Fruit fly (Drosophila melanogaster): ENCODE data around the gene Prx4.

Gene Prx4

dm6 chr3L:3077568-3078107 lies 35.5 kb downstream of the Prx4 start (continued):
- TF ChIP-seq CG8632 (GFP tag; optimal IDR thresholded peaks at IDR 0.05) (peak; percentile 62), CG9139 (GFP tag; optimal IDR thresholded peaks at IDR 0.05) (peak; percentile 7), CG11294 (GFP tag; IDR thresholded peaks at IDR 0.05) (0 out of 2 replicates have a peak, but pooled peaks have one; percentile 9), dsx (GFP tag; optimal IDR thresholded peaks at IDR 0.05; ENCODE audit: poor library complexity, severe bottlenecking) (peak; percentile 68), topi (GFP tag; optimal IDR thresholded peaks at IDR 0.05) (peak; percentile 6), CG11902 (GFP tag; optimal IDR thresholded peaks at IDR 0.05) (peak; percentile 8), CG34406 (GFP tag; optimal IDR thresholded peaks at IDR 0.05) (peak; percentile 62), Eip75B (GFP tag; optimal IDR thresholded peaks at IDR 0.05) (peak; percentile 46), dac (GFP tag; optimal IDR thresholded peaks at IDR 0.05) (peak; percentile 1), OdsH (GFP tag; optimal IDR thresholded peaks at IDR 0.05) (peak; percentile 38), Sox15 (GFP tag; optimal IDR thresholded peaks at IDR 0.05) (no peak), CG3032 (tag; optimal IDR thresholded peaks at IDR 0.05) (peak; percentile 32), Eip93F (GFP tag; optimal IDR thresholded peaks at IDR 0.05) (peak; percentile 62), Ets96B (tag; optimal IDR thresholded peaks at IDR 0.05) (peak; percentile 31), CG10631 (GFP tag; optimal IDR thresholded peaks at IDR 0.05) (peak; percentile 12), CG6163 (GFP tag; IDR thresholded peaks at IDR 0.05) (peak; percentile 86), Sox14 (GFP tag; optimal IDR thresholded peaks at IDR 0.05) (peak; percentile 54), achi (GFP tag; optimal IDR thresholded peaks at IDR 0.05) (peak; percentile 69), cyc (GFP tag; optimal IDR thresholded peaks at IDR 0.05) (peak; percentile 23), CG7368 (GFP tag; optimal IDR thresholded peaks at IDR 0.05) (peak; percentile 26), spab (GFP tag; optimal IDR thresholded peaks at IDR 0.05) (no peak), Lpt (GFP tag; optimal IDR thresholded peaks at IDR 0.05) (peak; percentile 80), Smox (GFP tag; optimal IDR thresholded peaks at IDR 0.05) (peak; percentile 29), CG6854 (GFP tag; optimal IDR thresholded peaks at IDR 0.05) (peak; percentile 73), fkh (GFP tag; optimal IDR thresholded peaks at IDR 0.05) (peak; percentile 62), Met (GFP tag; optimal IDR thresholded peaks at IDR 0.05) (peak; percentile 72), net (GFP tag; optimal IDR thresholded peaks at IDR 0.05) (peak; percentile 81)

- TF ChIP-seq CG6808 (GFP tag; optimal IDR thresholded peaks at IDR 0.05), result peak; percentile 54
- TF ChIP-seq achi (GFP tag; optimal IDR thresholded peaks at IDR 0.05), result peak; percentile 29
- peak; percentile 38 for TF ChIP-seq Ets21C (GFP tag; optimal IDR thresholded peaks at IDR 0.05)
- peak; percentile 9 for TF ChIP-seq CG6854 (GFP tag; optimal IDR thresholded peaks at IDR 0.05)
- peak; percentile 60 for TF ChIP-seq Smox (GFP tag; optimal IDR thresholded peaks at IDR 0.05)
- TF ChIP-seq Sox14 (GFP tag; optimal IDR thresholded peaks at IDR 0.05), result peak; percentile 45
- TF ChIP-seq CG6792 (GFP tag; optimal IDR thresholded peaks at IDR 0.05), result peak; percentile 28
- peak; percentile 63 for TF ChIP-seq CG34406 (GFP tag; optimal IDR thresholded peaks at IDR 0.05)
- TF ChIP-seq salr (GFP tag; optimal IDR thresholded peaks at IDR 0.05), result no peak
- TF ChIP-seq Gug (GFP tag; IDR thresholded peaks at IDR 0.05), result 0 out of 2 replicates have a peak, but pooled peaks have one; percentile 14
- TF ChIP-seq dsx (GFP tag; optimal IDR thresholded peaks at IDR 0.05; ENCODE audit: poor library complexity, severe bottlenecking), result peak; percentile 11
- no peak for TF ChIP-seq Hr38 (GFP tag; optimal IDR thresholded peaks at IDR 0.05)
- TF ChIP-seq CG32006 (GFP tag; optimal IDR thresholded peaks at IDR 0.05), result peak; percentile 64
- no peak for TF ChIP-seq CG8319 (GFP tag; optimal IDR thresholded peaks at IDR 0.05)
- TF ChIP-seq CG1621 (tag; optimal IDR thresholded peaks at IDR 0.05), result no peak
- no peak for TF ChIP-seq Lpt (GFP tag; optimal IDR thresholded peaks at IDR 0.05)
- TF ChIP-seq Met (GFP tag; optimal IDR thresholded peaks at IDR 0.05), result peak; percentile 68
- TF ChIP-seq CG11294 (GFP tag; IDR thresholded peaks at IDR 0.05), result no peak
- TF ChIP-seq eg (GFP tag; IDR thresholded peaks at IDR 0.05), result no peak
- TF ChIP-seq CG6276 (GFP tag; optimal IDR thresholded peaks at IDR 0.05), result peak; percentile 43
- peak; percentile 34 for TF ChIP-seq CG11902 (GFP tag; optimal IDR thresholded peaks at IDR 0.05)
- no peak for TF ChIP-seq CG16779 (tag; optimal IDR thresholded peaks at IDR 0.05)
- TF ChIP-seq CG15336 (GFP tag; IDR thresholded peaks at IDR 0.05), result no peak; the same call in 1 of the 2 replicates
- TF ChIP-seq CG3032 (tag; optimal IDR thresholded peaks at IDR 0.05), result peak; percentile 3
- TF ChIP-seq Hr39 (GFP tag; optimal IDR thresholded peaks at IDR 0.05), result peak; percentile 69
- peak; percentile 18 for TF ChIP-seq CG7368 (GFP tag; optimal IDR thresholded peaks at IDR 0.05)
- peak; percentile 35 for TF ChIP-seq CG8632 (GFP tag; optimal IDR thresholded peaks at IDR 0.05)
- TF ChIP-seq CG8119 (GFP tag; IDR thresholded peaks at IDR 0.05), result no peak
- TF ChIP-seq vri (GFP tag; optimal IDR thresholded peaks at IDR 0.05), result no peak
- peak; percentile 87 for TF ChIP-seq Eip78C (GFP tag)
- TF ChIP-seq Sox102F (GFP tag; optimal IDR thresholded peaks at IDR 0.05), result peak; percentile 66
- peak; percentile 50 for TF ChIP-seq Blimp-1 (GFP tag; optimal IDR thresholded peaks at IDR 0.05)
- TF ChIP-seq net (GFP tag; optimal IDR thresholded peaks at IDR 0.05), result no peak
- no peak for TF ChIP-seq CG6163 (GFP tag; IDR thresholded peaks at IDR 0.05)
- peak; percentile 31 for TF ChIP-seq Sox15 (GFP tag; optimal IDR thresholded peaks at IDR 0.05)
Observed at dm6 chr3L:3078398-3079155, 36.4 kb downstream of the Prx4 start.

Measured in whole organism, prepupa.